Worm (Caenorhabditis elegans) whole organism, mixed stage, embryonic: ENCODE measurements around the gene F01D5.2.

Experiments used
- M03D4.4 ChIP-seq: sonication (generic microtip); optimal IDR thresholded peaks from 2 replicates; lab custom pipeline; 2017; ENCODE audit warnings: mild to moderate bottlenecking, missing genetic modification characterization, missing compliant biosample characterization
- ces-1 ChIP-seq: fragments of 150-350 bp; optimal IDR thresholded peaks from 2 replicates; lab custom pipeline; 2014; ENCODE audit warnings: missing biosample characterization, missing genetic modification reagents, missing genetic modification characterization
- elt-3 ChIP-seq: fragments of 150-350 bp; optimal IDR thresholded peaks from 2 replicates; lab custom pipeline; 2014; ENCODE audit warnings: missing biosample characterization, missing genetic modification characterization
- mls-2 ChIP-seq: sonication (generic microtip); optimal IDR thresholded peaks from 2 replicates; lab custom pipeline; 2016; ENCODE audit warnings: mild to moderate bottlenecking, missing genetic modification characterization, moderate library complexity, missing compliant biosample characterization
- nhr-12 ChIP-seq: fragments of 150-350 bp; optimal IDR thresholded peaks from 2 replicates; lab custom pipeline; 2014; ENCODE audit warnings: missing biosample characterization, missing genetic modification characterization
- nhr-76 ChIP-seq: sonication (generic microtip); optimal IDR thresholded peaks from 2 replicates; lab custom pipeline; 2017; ENCODE audit warnings: missing biosample characterization, missing genetic modification characterization
- pha-4 ChIP-seq: fragments of 150-350 bp; optimal IDR thresholded peaks from 2 replicates; lab custom pipeline; 2018; ENCODE audit warnings: missing biosample characterization, missing genetic modification reagents, missing genetic modification characterization
- snpc-4 ChIP-seq: fragments of 150-350 bp; optimal IDR thresholded peaks from 2 replicates; lab custom pipeline; 2014; ENCODE audit warnings: missing biosample characterization, missing genetic modification characterization
- unc-62 ChIP-seq: fragments of 150-350 bp; optimal IDR thresholded peaks from 2 replicates; lab custom pipeline; 2014; ENCODE audit warnings: missing biosample characterization, missing genetic modification reagents, missing genetic modification characterization
- zip-8 ChIP-seq: fragments of 150-350 bp; optimal IDR thresholded peaks from 2 replicates; lab custom pipeline; 2014; ENCODE audit warnings: missing biosample characterization, missing genetic modification characterization
- ztf-11 ChIP-seq: fragments of 150-350 bp; optimal IDR thresholded peaks from 2 replicates; lab custom pipeline; 2014; ENCODE audit warnings: missing biosample characterization, missing genetic modification characterization

DNA sequence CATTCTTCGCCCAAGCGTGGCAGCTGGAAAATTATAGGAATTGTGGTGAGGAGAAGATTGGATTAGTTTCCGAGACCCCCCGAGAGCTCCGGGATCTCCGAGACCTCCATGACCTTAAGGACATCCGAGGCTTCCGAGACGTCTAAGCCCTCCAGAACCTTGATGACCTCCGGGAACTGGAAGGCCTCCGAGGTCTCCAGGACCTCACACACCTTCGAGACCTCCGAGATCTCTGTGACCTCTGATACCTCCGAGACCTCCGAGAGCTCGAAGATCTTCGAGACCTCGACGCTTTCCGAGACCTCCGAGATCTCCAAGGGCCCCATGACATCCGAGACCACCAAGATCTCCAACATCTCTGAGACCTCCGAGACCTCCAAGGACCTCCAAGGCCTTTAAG, 16.6 kb downstream of the F01D5.2 start:
- no peak for TF ChIP-seq mls-2 (tag; lab: Kevin White, UChicago)
- TF ChIP-seq snpc-4, result no peak
- TF ChIP-seq nhr-76 (tag; lab: Kevin White, UChicago), result no peak
- TF ChIP-seq zip-8 (tag; lab: Kevin White, UChicago), result no peak
- no peak for TF ChIP-seq unc-62 (GFP tag; lab: Kevin White, UChicago)
- TF ChIP-seq elt-3, result no peak
- TF ChIP-seq ces-1, result no peak
- no peak for TF ChIP-seq M03D4.4 (tag; lab: Kevin White, UChicago)
- no peak for TF ChIP-seq ztf-11 (tag; lab: Kevin White, UChicago)
- TF ChIP-seq pha-4 (tag; lab: Kevin White, UChicago), result no peak
- no peak for TF ChIP-seq nhr-12 (tag; lab: Kevin White, UChicago)
